Worm (Caenorhabditis elegans) whole organism, mixed stage, embryonic: ENCODE results near the gene ret-1.
A peak's percentile ranks its signal among the peaks of the same experiment; 100 is the strongest.

Source experiments
- M03D4.4 ChIP-seq: sonication (generic microtip); optimal IDR thresholded peaks from 2 replicates; lab custom pipeline; 2017; ENCODE audit warnings: mild to moderate bottlenecking, missing genetic modification characterization, missing compliant biosample characterization
- bed-3 ChIP-seq: fragments of 200-800 bp; sonication (Bioruptor generic); optimal IDR thresholded peaks from 3 replicates; lab custom pipeline; 2018; ENCODE audit warnings: mild to moderate bottlenecking, missing genetic modification characterization, moderate library complexity, missing compliant biosample characterization
- blmp-1 ChIP-seq: fragments of 150-350 bp; optimal IDR thresholded peaks from 2 replicates; lab custom pipeline; 2014; ENCODE audit warnings: missing biosample characterization, missing genetic modification characterization
- ceh-39 ChIP-seq: fragments of 150-350 bp; optimal IDR thresholded peaks from 2 replicates; lab custom pipeline; 2014; ENCODE audit warnings: missing biosample characterization, missing genetic modification characterization
- ceh-43 ChIP-seq: fragments of 200-800 bp; sonication (Bioruptor generic); optimal IDR thresholded peaks from 2 replicates; lab custom pipeline; 2018; ENCODE audit warnings: mild to moderate bottlenecking, missing genetic modification characterization, moderate library complexity, missing compliant biosample characterization
- ceh-83 ChIP-seq: fragments of 200-800 bp; sonication (Bioruptor generic); optimal IDR thresholded peaks from 2 replicates; lab custom pipeline; 2018; ENCODE audit warnings: mild to moderate bottlenecking, missing genetic modification characterization, missing compliant biosample characterization
- ces-1 ChIP-seq: fragments of 150-350 bp; optimal IDR thresholded peaks from 2 replicates; lab custom pipeline; 2014; ENCODE audit warnings: missing biosample characterization, missing genetic modification reagents, missing genetic modification characterization
- cnd-1 ChIP-seq: fragments of 200-800 bp; sonication (Bioruptor generic); optimal IDR thresholded peaks from 2 replicates; lab custom pipeline; 2018; ENCODE audit warnings: mild to moderate bottlenecking, missing genetic modification characterization, missing compliant biosample characterization
- drap-1 ChIP-seq: fragments of 200-800 bp; sonication (Bioruptor generic); optimal IDR thresholded peaks from 3 replicates; lab custom pipeline; 2018; ENCODE audit warnings: mild to moderate bottlenecking, missing genetic modification characterization, missing compliant biosample characterization
- elt-1 ChIP-seq: sonication (generic microtip); optimal IDR thresholded peaks from 2 replicates; lab custom pipeline; 2017; ENCODE audit warnings: missing genetic modification characterization, mild to moderate bottlenecking, missing compliant biosample characterization, antibody characterized with exemption, moderate library complexity, borderline replicate concordance; ENCODE audit not compliant: insufficient read depth
- elt-3 ChIP-seq: fragments of 150-350 bp; optimal IDR thresholded peaks from 2 replicates; lab custom pipeline; 2014; ENCODE audit warnings: missing biosample characterization, missing genetic modification characterization
- flh-1 ChIP-seq: fragments of 200-800 bp; sonication (Bioruptor generic); optimal IDR thresholded peaks from 2 replicates; lab custom pipeline; 2018; ENCODE audit warnings: mild to moderate bottlenecking, missing genetic modification characterization, moderate library complexity, missing compliant biosample characterization
- ham-2 ChIP-seq: fragments of 200-800 bp; sonication (Bioruptor generic); optimal IDR thresholded peaks from 2 replicates; lab custom pipeline; 2018; ENCODE audit warnings: mild to moderate bottlenecking, missing genetic modification characterization, missing compliant biosample characterization
- hlh-1 ChIP-seq: fragments of 150-350 bp; optimal IDR thresholded peaks from 2 replicates; lab custom pipeline; 2014; ENCODE audit warnings: missing biosample characterization, missing genetic modification reagents, missing genetic modification characterization
- lin-13 ChIP-seq: fragments of 150-350 bp; optimal IDR thresholded peaks from 2 replicates; lab custom pipeline; 2014; ENCODE audit warnings: missing biosample characterization, missing genetic modification characterization
- lin-32 ChIP-seq: fragments of 200-800 bp; sonication (Bioruptor generic); optimal IDR thresholded peaks from 2 replicates; lab custom pipeline; 2018; ENCODE audit warnings: mild to moderate bottlenecking, missing genetic modification characterization, missing compliant biosample characterization
- lsy-2 ChIP-seq: fragments of 150-350 bp; optimal IDR thresholded peaks from 2 replicates; lab custom pipeline; 2014; ENCODE audit warnings: missing biosample characterization, missing genetic modification characterization
- mab-5 ChIP-seq: fragments of 150-350 bp; optimal IDR thresholded peaks from 2 replicates; lab custom pipeline; 2014; ENCODE audit warnings: missing biosample characterization, missing genetic modification characterization
- mep-1 ChIP-seq: fragments of 150-350 bp; optimal IDR thresholded peaks from 2 replicates; lab custom pipeline; 2017; ENCODE audit warnings: missing biosample characterization, missing genetic modification reagents, missing genetic modification characterization, inconsistent platforms
- mls-2 ChIP-seq: sonication (generic microtip); optimal IDR thresholded peaks from 2 replicates; lab custom pipeline; 2016; ENCODE audit warnings: mild to moderate bottlenecking, missing genetic modification characterization, moderate library complexity, missing compliant biosample characterization
- nhr-12 ChIP-seq: fragments of 150-350 bp; optimal IDR thresholded peaks from 2 replicates; lab custom pipeline; 2014; ENCODE audit warnings: missing biosample characterization, missing genetic modification characterization
- nhr-2 ChIP-seq: fragments of 150-350 bp; optimal IDR thresholded peaks from 2 replicates; lab custom pipeline; 2014; ENCODE audit warnings: missing biosample characterization, missing genetic modification characterization
- nhr-237 ChIP-seq: fragments of 150-350 bp; optimal IDR thresholded peaks from 2 replicates; lab custom pipeline; 2014; ENCODE audit warnings: missing biosample characterization, missing genetic modification characterization
- nhr-28 ChIP-seq: fragments of 150-350 bp; optimal IDR thresholded peaks from 2 replicates; lab custom pipeline; 2014; ENCODE audit warnings: missing biosample characterization, missing genetic modification characterization
- nhr-76 ChIP-seq: sonication (generic microtip); optimal IDR thresholded peaks from 2 replicates; lab custom pipeline; 2017; ENCODE audit warnings: missing biosample characterization, missing genetic modification characterization
- pha-4 ChIP-seq: fragments of 150-350 bp; optimal IDR thresholded peaks from 2 replicates; lab custom pipeline; 2018; ENCODE audit warnings: missing biosample characterization, missing genetic modification reagents, missing genetic modification characterization
- sem-2 ChIP-seq: fragments of 200-800 bp; sonication (Bioruptor generic); optimal IDR thresholded peaks from 2 replicates; lab custom pipeline; 2018; ENCODE audit warnings: mild to moderate bottlenecking, missing genetic modification characterization, missing compliant biosample characterization
- snpc-4 ChIP-seq: fragments of 150-350 bp; optimal IDR thresholded peaks from 2 replicates; lab custom pipeline; 2014; ENCODE audit warnings: missing biosample characterization, missing genetic modification characterization
- sptf-1 ChIP-seq: sonication (generic microtip); optimal IDR thresholded peaks from 2 replicates; lab custom pipeline; 2017; ENCODE audit warnings: mild to moderate bottlenecking, missing genetic modification characterization, moderate library complexity, missing compliant biosample characterization
- tbx-8 ChIP-seq: fragments of 200-800 bp; sonication (Bioruptor generic); optimal IDR thresholded peaks from 2 replicates; lab custom pipeline; 2018; ENCODE audit warnings: mild to moderate bottlenecking, missing genetic modification characterization, moderate library complexity, missing compliant biosample characterization
- unc-120 ChIP-seq: sonication (generic microtip); optimal IDR thresholded peaks from 2 replicates; lab custom pipeline; 2017; ENCODE audit warnings: missing genetic modification characterization, missing compliant biosample characterization; ENCODE audit not compliant: poor library complexity, severe bottlenecking
- unc-39 ChIP-seq: fragments of 150-350 bp; optimal IDR thresholded peaks from 2 replicates; lab custom pipeline; 2014; ENCODE audit warnings: missing biosample characterization, missing genetic modification characterization
- unc-62 ChIP-seq: fragments of 150-350 bp; optimal IDR thresholded peaks from 2 replicates; lab custom pipeline; 2014; ENCODE audit warnings: missing biosample characterization, missing genetic modification reagents, missing genetic modification characterization
- zip-8 ChIP-seq: fragments of 150-350 bp; optimal IDR thresholded peaks from 2 replicates; lab custom pipeline; 2014; ENCODE audit warnings: missing biosample characterization, missing genetic modification characterization
- ztf-11 ChIP-seq: fragments of 150-350 bp; optimal IDR thresholded peaks from 2 replicates; lab custom pipeline; 2014; ENCODE audit warnings: missing biosample characterization, missing genetic modification characterization

The ret-1 gene

ce11 chrV:14813566-14813965 lies 33.6 kb downstream of the ret-1 start:
- TF ChIP-seq mls-2: no peak
- TF ChIP-seq nhr-2 (tag; lab: Kevin White, UChicago): no peak
- TF ChIP-seq flh-1 (GFP tag; lab: Kevin White, UChicago): no peak
- no peak for TF ChIP-seq bed-3 (GFP tag; lab: Kevin White, UChicago)
- TF ChIP-seq lsy-2 (tag; lab: Kevin White, UChicago): peak; percentile 85
- TF ChIP-seq unc-39 (tag; lab: Kevin White, UChicago): no peak

DNA sequence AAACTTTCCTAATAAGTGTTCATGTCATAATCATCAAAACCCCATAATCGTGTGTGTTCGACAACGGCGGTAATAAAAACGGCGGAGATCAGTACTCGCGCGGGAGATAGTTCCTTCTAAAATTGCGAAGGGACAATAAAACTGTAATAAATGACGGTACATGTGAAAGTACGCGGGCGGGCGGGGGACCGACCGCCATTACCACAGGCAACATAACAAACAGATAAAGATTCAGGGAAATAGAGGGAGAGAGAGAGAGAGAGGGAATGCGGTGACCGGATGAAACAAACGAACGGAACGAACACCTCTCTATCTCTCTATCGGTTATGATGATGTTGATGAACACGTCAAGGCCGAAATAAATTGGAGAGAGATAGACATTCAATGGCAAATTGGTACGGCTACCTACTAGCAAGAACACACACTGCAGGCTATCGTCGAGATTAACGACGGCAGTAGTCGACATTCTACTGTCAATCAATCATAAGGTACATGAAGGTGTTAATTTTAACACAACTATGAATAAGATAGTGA lies 40.9 kb downstream of the ret-1 start:
- TF ChIP-seq ztf-11: no peak
- TF ChIP-seq elt-3: peak; percentile 44
- TF ChIP-seq sptf-1: no peak
- TF ChIP-seq mls-2: no peak
- TF ChIP-seq nhr-28 (tag; lab: Kevin White, UChicago): no peak
- TF ChIP-seq flh-1 (GFP tag; lab: Kevin White, UChicago): no peak
- TF ChIP-seq nhr-2 (tag; lab: Kevin White, UChicago): peak; percentile 50
- TF ChIP-seq unc-62 (GFP tag; lab: Kevin White, UChicago): peak; percentile 78
- peak; percentile 24 for TF ChIP-seq hlh-1
- TF ChIP-seq M03D4.4 (tag; lab: Kevin White, UChicago): no peak
- no peak for TF ChIP-seq sem-2 (GFP tag; lab: Kevin White, UChicago)
- TF ChIP-seq unc-120 (tag; lab: Kevin White, UChicago): no peak
- no peak for TF ChIP-seq pha-4 (tag; lab: Kevin White, UChicago)
- TF ChIP-seq ceh-43 (GFP tag; lab: Kevin White, UChicago): no peak
- TF ChIP-seq lin-32 (GFP tag; lab: Kevin White, UChicago): no peak
- TF ChIP-seq elt-1 (tag; lab: Kevin White, UChicago): peak; percentile 65
- no peak for TF ChIP-seq ceh-83
- TF ChIP-seq lin-13 (tag; lab: Kevin White, UChicago): no peak
- no peak for TF ChIP-seq ceh-39 (tag; lab: Kevin White, UChicago)
- TF ChIP-seq nhr-12 (tag; lab: Kevin White, UChicago): no peak
- no peak for TF ChIP-seq drap-1 (GFP tag; lab: Kevin White, UChicago)
- TF ChIP-seq ham-2 (GFP tag; lab: Kevin White, UChicago): peak; percentile 91

ce11 chrV:14800402-14800801 lies 46.8 kb downstream of the ret-1 start:
- TF ChIP-seq hlh-1 (peak; percentile 65), lin-32 (GFP tag; lab: Kevin White, UChicago) (no peak), pha-4 (tag; lab: Kevin White, UChicago) (no peak), unc-120 (tag; lab: Kevin White, UChicago) (peak; percentile 40), unc-62 (GFP tag; lab: Kevin White, UChicago) (peak; percentile 86)

DNA sequence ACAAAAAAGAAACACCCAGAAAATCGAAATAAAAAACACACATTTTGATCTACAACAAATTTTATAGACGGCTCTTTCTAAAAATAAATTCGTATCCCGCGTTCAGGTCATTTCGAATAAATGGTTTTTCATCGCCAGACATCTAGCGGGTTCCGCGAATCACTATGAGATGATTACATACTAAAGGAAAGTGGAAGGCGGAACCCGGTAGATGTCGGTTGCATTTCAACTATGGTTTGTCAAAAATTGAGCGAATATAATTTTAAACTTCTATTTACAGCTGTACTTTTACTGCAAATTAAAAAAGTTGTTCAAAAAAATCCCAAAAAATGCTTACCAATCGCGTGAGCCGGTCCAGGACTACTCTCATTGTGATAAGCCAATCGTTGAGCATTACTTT lies 49.3 kb downstream of the ret-1 start:
- TF ChIP-seq drap-1 (GFP tag; lab: Kevin White, UChicago): no peak
- no peak for TF ChIP-seq cnd-1 (tag; lab: Kevin White, UChicago)
- TF ChIP-seq nhr-76 (tag; lab: Kevin White, UChicago): no peak
- no peak for TF ChIP-seq blmp-1 (tag; lab: Kevin White, UChicago)
- TF ChIP-seq nhr-28 (tag; lab: Kevin White, UChicago): no peak

DNA sequence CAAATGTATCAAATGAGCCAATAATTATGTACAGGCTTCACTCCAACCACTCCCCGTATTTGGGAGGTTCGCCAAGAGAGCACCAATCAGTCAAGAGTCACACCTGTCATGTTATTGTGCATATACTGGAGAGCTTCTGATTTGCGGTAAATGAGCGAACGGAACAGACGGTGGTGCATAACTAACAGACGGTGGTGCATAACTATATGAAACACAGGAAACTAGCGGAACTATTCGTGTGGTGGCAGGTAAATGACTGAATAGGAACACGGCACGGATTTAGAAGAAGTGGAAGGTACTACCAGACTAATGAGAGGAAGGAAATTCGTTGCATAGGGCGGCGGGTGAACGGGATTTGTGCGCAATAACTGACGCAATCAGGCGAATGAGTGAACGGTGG lies 54.2 kb downstream of the ret-1 start:
- TF ChIP-seq pha-4 (tag; lab: Kevin White, UChicago) (no peak), ces-1 (no peak), nhr-28 (tag; lab: Kevin White, UChicago) (no peak), zip-8 (tag; lab: Kevin White, UChicago) (peak; percentile 86), ceh-83 (no peak), lsy-2 (tag; lab: Kevin White, UChicago) (no peak), cnd-1 (tag; lab: Kevin White, UChicago) (peak; percentile 66), mls-2 (peak; percentile 27), nhr-2 (tag; lab: Kevin White, UChicago) (peak; percentile 45), nhr-12 (tag; lab: Kevin White, UChicago) (no peak), sem-2 (GFP tag; lab: Kevin White, UChicago) (no peak), ceh-39 (tag; lab: Kevin White, UChicago) (no peak), ztf-11 (no peak), unc-62 (GFP tag; lab: Kevin White, UChicago) (no peak), M03D4.4 (tag; lab: Kevin White, UChicago) (no peak), tbx-8 (GFP tag; lab: Kevin White, UChicago) (no peak), ceh-43 (GFP tag; lab: Kevin White, UChicago) (no peak), lin-32 (GFP tag; lab: Kevin White, UChicago) (no peak), lin-13 (tag; lab: Kevin White, UChicago) (no peak), mep-1 (tag; lab: Kevin White, UChicago) (no peak), drap-1 (GFP tag; lab: Kevin White, UChicago) (peak; percentile 62), nhr-76 (tag; lab: Kevin White, UChicago) (no peak), mab-5 (tag; lab: Kevin White, UChicago) (no peak), elt-1 (tag; lab: Kevin White, UChicago) (no peak), bed-3 (GFP tag; lab: Kevin White, UChicago) (no peak), nhr-237 (tag; lab: Kevin White, UChicago) (no peak), unc-120 (tag; lab: Kevin White, UChicago) (no peak), hlh-1 (no peak), ham-2 (GFP tag; lab: Kevin White, UChicago) (no peak), snpc-4 (tag; lab: Kevin White, UChicago) (no peak), blmp-1 (tag; lab: Kevin White, UChicago) (no peak), flh-1 (GFP tag; lab: Kevin White, UChicago) (no peak), sptf-1 (no peak), elt-3 (no peak), unc-39 (tag; lab: Kevin White, UChicago) (no peak)
